Fruit fly (Drosophila melanogaster) whole organism, wandering third instar larva: ENCODE results near the gene CG46465.

Experiments
- Abd-B ChIP-seq: fragments of >200 bp; optimal IDR thresholded peaks from 2 replicates; lab custom pipeline; 2017; ENCODE audit warnings: missing biosample characterization, missing genetic modification characterization
- CG32264 ChIP-seq: fragments of 200-800 bp; sonication (Bioruptor generic); optimal IDR thresholded peaks from 2 replicates; lab custom pipeline; 2016; ENCODE audit warnings: missing biosample characterization, missing genetic modification characterization
- CG9705 ChIP-seq: fragments of 200-800 bp; sonication (Bioruptor generic); optimal IDR thresholded peaks from 2 replicates; lab custom pipeline; 2018; ENCODE audit warnings: missing biosample characterization, mild to moderate bottlenecking, missing genetic modification characterization
- Dif ChIP-seq: fragments of 200-275, 200-300 bp; sonication (Bioruptor generic); optimal IDR thresholded peaks from 2 replicates; lab custom pipeline; 2018; ENCODE audit warnings: missing biosample characterization, missing genetic modification characterization; ENCODE audit not compliant: partially characterized antibody
- GATAd ChIP-seq: sonication (Bioruptor generic); optimal IDR thresholded peaks from 2 replicates; lab custom pipeline; 2016; ENCODE audit warnings: missing biosample characterization, missing genetic modification characterization
- HLH106 ChIP-seq: fragments of 200-800 bp; optimal IDR thresholded peaks from 3 replicates; lab custom pipeline; 2019; ENCODE audit warnings: missing biosample characterization, mild to moderate bottlenecking, missing genetic modification characterization, moderate library complexity
- Hnf4 ChIP-seq: fragments of 200-800 bp; sonication (Bioruptor generic); optimal IDR thresholded peaks from 2 replicates; lab custom pipeline; 2016; ENCODE audit warnings: missing biosample characterization, mild to moderate bottlenecking, missing genetic modification characterization
- Jra ChIP-seq: sonication (Bioruptor generic); optimal IDR thresholded peaks from 2 replicates; lab custom pipeline; 2016; ENCODE audit warnings: missing biosample characterization, missing genetic modification characterization
- N ChIP-seq: fragments of >200 bp; optimal IDR thresholded peaks from 2 replicates; lab custom pipeline; 2018; ENCODE audit warnings: missing biosample characterization, missing external identifiers, missing genetic modification characterization
- OdsH ChIP-seq: fragments of 200-800 bp; sonication (Bioruptor generic); optimal IDR thresholded peaks from 2 replicates; lab custom pipeline; 2016; ENCODE audit warnings: missing biosample characterization, mild to moderate bottlenecking, missing genetic modification characterization
- Rel ChIP-seq, 2 experiments: fragments of 200-800 bp; sonication (Bioruptor generic) in 1 of 2; optimal IDR thresholded peaks; 2 replicates in 1 of 2; 3 replicates in 1 of 2; lab custom pipeline; 2016 to 2019; ENCODE audit warnings: mild to moderate bottlenecking in 2 of 2, missing biosample characterization in 2 of 2, missing genetic modification characterization in 2 of 2, moderate library complexity in 1 of 2
- Sp1 ChIP-seq: fragments of 200-800 bp; sonication (Bioruptor generic); optimal IDR thresholded peaks from 3 replicates; lab custom pipeline; 2019; ENCODE audit warnings: missing biosample characterization, mild to moderate bottlenecking, missing genetic modification characterization, moderate library complexity
- Vsx2 ChIP-seq: fragments of 200-300, 225-300 bp; sonication (Bioruptor generic); optimal IDR thresholded peaks from 2 replicates; lab custom pipeline; 2018; ENCODE audit warnings: missing biosample characterization, missing genetic modification characterization; ENCODE audit not compliant: partially characterized antibody
- br ChIP-seq: fragments of 200-800 bp; sonication (Bioruptor generic); optimal IDR thresholded peaks from 2 replicates; lab custom pipeline; 2016; ENCODE audit warnings: missing biosample characterization, missing genetic modification characterization
- brk ChIP-seq: fragments of 200-800 bp; sonication (Bioruptor generic); optimal IDR thresholded peaks from 2 replicates; lab custom pipeline; 2016; ENCODE audit warnings: missing biosample characterization, mild to moderate bottlenecking, missing genetic modification characterization
- dl ChIP-seq, 2 experiments: fragments of 175-275, 200-275 bp in 1 of 2; fragments of 200-275 bp in 1 of 2; sonication (Bioruptor generic); optimal IDR thresholded peaks; lab custom pipeline; 2018; ENCODE audit warnings: mild to moderate bottlenecking in 2 of 2, missing biosample characterization in 2 of 2, missing genetic modification characterization in 2 of 2, moderate library complexity in 2 of 2; ENCODE audit not compliant: partially characterized antibody in 2 of 2, insufficient read depth in 1 of 2
- dmrt93B ChIP-seq: fragments of 200-800 bp; sonication (Bioruptor generic); optimal IDR thresholded peaks from 2 replicates; lab custom pipeline; 2018; ENCODE audit warnings: missing biosample characterization, mild to moderate bottlenecking, missing genetic modification characterization
- dsf ChIP-seq: sonication (Bioruptor generic); optimal IDR thresholded peaks from 2 replicates; lab custom pipeline; 2016; ENCODE audit warnings: missing biosample characterization, missing genetic modification characterization, borderline replicate concordance
- ey ChIP-seq: fragments of 200-800 bp; sonication (Bioruptor generic); optimal IDR thresholded peaks from 2 replicates; lab custom pipeline; 2016; ENCODE audit warnings: missing biosample characterization, missing genetic modification characterization
- foxo ChIP-seq, 2 experiments: fragments of 200-800 bp; sonication (Bioruptor generic); optimal IDR thresholded peaks; 2 replicates in 1 of 2; 3 replicates in 1 of 2; lab custom pipeline; 2016 to 2017; ENCODE audit warnings: missing biosample characterization in 2 of 2, missing genetic modification characterization in 2 of 2
- fru ChIP-seq: fragments of 200-800 bp; sonication (Bioruptor generic); optimal IDR thresholded peaks from 3 replicates; lab custom pipeline; 2016; ENCODE audit warnings: missing biosample characterization, mild to moderate bottlenecking, missing genetic modification characterization
- h ChIP-seq: fragments of 200-800 bp; sonication (Bioruptor generic); optimal IDR thresholded peaks from 3 replicates; lab custom pipeline; 2016; ENCODE audit warnings: missing biosample characterization, mild to moderate bottlenecking, missing genetic modification characterization
- psq ChIP-seq: fragments of 200-800 bp; sonication (Bioruptor generic); optimal IDR thresholded peaks from 3 replicates; lab custom pipeline; 2017; ENCODE audit warnings: missing biosample characterization, mild to moderate bottlenecking, missing genetic modification characterization, moderate library complexity
- rgr ChIP-seq: fragments of 200-800 bp; sonication (Bioruptor generic); optimal IDR thresholded peaks from 3 replicates; lab custom pipeline; 2016; ENCODE audit warnings: missing biosample characterization, mild to moderate bottlenecking, missing genetic modification characterization
- sage ChIP-seq: fragments of 200-800 bp; sonication (Bioruptor generic); optimal IDR thresholded peaks from 2 replicates; lab custom pipeline; 2016; ENCODE audit warnings: missing biosample characterization, mild to moderate bottlenecking, missing genetic modification characterization
- sv ChIP-seq: fragments of 200-800 bp; sonication (Bioruptor generic); optimal IDR thresholded peaks from 3 replicates; lab custom pipeline; 2016; ENCODE audit warnings: missing biosample characterization, missing genetic modification characterization
- tai ChIP-seq: sonication (Bioruptor generic); optimal IDR thresholded peaks from 2 replicates; lab custom pipeline; 2016; ENCODE audit warnings: missing biosample characterization, missing genetic modification characterization
- usp ChIP-seq: fragments of >200 bp; optimal IDR thresholded peaks from 2 replicates; lab custom pipeline; 2017; ENCODE audit warnings: missing biosample characterization, missing genetic modification characterization
- woc ChIP-seq: sonication (Bioruptor generic); optimal IDR thresholded peaks from 2 replicates; lab custom pipeline; 2016; ENCODE audit warnings: missing biosample characterization, mild to moderate bottlenecking, missing genetic modification characterization

Gene CG46465

dm6 chr2L:19023972-19024743 lies 31.9 kb downstream of the CG46465 start:
- TF ChIP-seq dmrt93B (GFP tag; lab: Kevin White, UChicago): peak; percentile 49
- TF ChIP-seq Hnf4: no peak
- TF ChIP-seq GATAd: no peak
- peak; percentile 52 for TF ChIP-seq rgr
- no peak for TF ChIP-seq woc (GFP tag; lab: Kevin White, UChicago)
- peak; percentile 24 for TF ChIP-seq br (GFP tag; lab: Kevin White, UChicago)
- TF ChIP-seq foxo (GFP tag; optimal IDR thresholded peaks at IDR 0.05; lab: Kevin White, UChicago): peak in 1 of 2 experiments; percentile 69
- TF ChIP-seq Sp1: peak; percentile 78
- TF ChIP-seq Vsx2 (GFP tag; lab: Kevin White, UChicago): no peak
- TF ChIP-seq Rel (GFP tag; optimal IDR thresholded peaks at IDR 0.05; lab: Kevin White, UChicago): no peak
- peak; percentile 5 for TF ChIP-seq Rel (tag; optimal IDR thresholded peaks at IDR 0.05; lab: Kevin White, UChicago)
- TF ChIP-seq h (GFP tag; lab: Kevin White, UChicago): peak; percentile 60
- peak; percentile 51 for TF ChIP-seq ey (GFP tag; lab: Kevin White, UChicago)
- TF ChIP-seq sage: no peak
- TF ChIP-seq sv: peak; percentile 9
- no peak for TF ChIP-seq dl (GFP tag; optimal IDR thresholded peaks at IDR 0.05; lab: Kevin White, UChicago; ENCODE audit: insufficient read depth in 1 of 2, partially characterized antibody in 2 of 2)
- no peak for TF ChIP-seq CG32264 (GFP tag; lab: Kevin White, UChicago)
- peak; percentile 61 for TF ChIP-seq fru (GFP tag; lab: Kevin White, UChicago)
- TF ChIP-seq OdsH (GFP tag; lab: Kevin White, UChicago): peak; percentile 41
- peak; percentile 51 for TF ChIP-seq CG9705 (GFP tag; lab: Kevin White, UChicago)
- peak; percentile 56 for TF ChIP-seq psq (GFP tag; lab: Kevin White, UChicago)
- peak; percentile 76 for TF ChIP-seq HLH106 (tag; lab: Kevin White, UChicago)

dm6 chr2L:19024744-19025059 lies 32.4 kb downstream of the CG46465 start:
- no peak for TF ChIP-seq ey (GFP tag; lab: Kevin White, UChicago)
- TF ChIP-seq br (GFP tag; lab: Kevin White, UChicago): no peak
- no peak for TF ChIP-seq sage
- no peak for TF ChIP-seq rgr
- no peak for TF ChIP-seq Jra
- no peak for TF ChIP-seq OdsH (GFP tag; lab: Kevin White, UChicago)
- no peak for TF ChIP-seq N (GFP tag; lab: Kevin White, UChicago)
- TF ChIP-seq foxo (GFP tag; optimal IDR thresholded peaks at IDR 0.05; lab: Kevin White, UChicago): no peak
- TF ChIP-seq CG32264 (GFP tag; lab: Kevin White, UChicago): no peak
- no peak for TF ChIP-seq Dif (GFP tag; lab: Kevin White, UChicago)
- no peak for TF ChIP-seq psq (GFP tag; lab: Kevin White, UChicago)
- no peak for TF ChIP-seq brk
- TF ChIP-seq fru (GFP tag; lab: Kevin White, UChicago): no peak
- TF ChIP-seq dmrt93B (GFP tag; lab: Kevin White, UChicago): no peak
- no peak for TF ChIP-seq Abd-B (GFP tag; lab: Kevin White, UChicago)
- TF ChIP-seq, all 38 proteins: peak for 0

dm6 chr2L:19026491-19027197 lies 34.3 kb downstream of the CG46465 start:
- TF ChIP-seq foxo (GFP tag; optimal IDR thresholded peaks at IDR 0.05; lab: Kevin White, UChicago) (peak in 1 of 2 experiments; percentile 57), CG9705 (GFP tag; lab: Kevin White, UChicago) (peak; percentile 33), fru (GFP tag; lab: Kevin White, UChicago) (peak; percentile 48), Sp1 (peak; percentile 67), br (GFP tag; lab: Kevin White, UChicago) (peak; percentile 20), dsf (GFP tag; lab: Kevin White, UChicago) (no peak), h (GFP tag; lab: Kevin White, UChicago) (peak; percentile 37), tai (no peak), HLH106 (tag; lab: Kevin White, UChicago) (peak; percentile 60), psq (GFP tag; lab: Kevin White, UChicago) (peak; percentile 20), dmrt93B (GFP tag; lab: Kevin White, UChicago) (peak; percentile 26), ey (GFP tag; lab: Kevin White, UChicago) (peak; percentile 50), rgr (peak; percentile 13), OdsH (GFP tag; lab: Kevin White, UChicago) (peak; percentile 38), usp (no peak)
